ENCODE assay signal across 2 worm cellular contexts in the genomic region with DNA sequence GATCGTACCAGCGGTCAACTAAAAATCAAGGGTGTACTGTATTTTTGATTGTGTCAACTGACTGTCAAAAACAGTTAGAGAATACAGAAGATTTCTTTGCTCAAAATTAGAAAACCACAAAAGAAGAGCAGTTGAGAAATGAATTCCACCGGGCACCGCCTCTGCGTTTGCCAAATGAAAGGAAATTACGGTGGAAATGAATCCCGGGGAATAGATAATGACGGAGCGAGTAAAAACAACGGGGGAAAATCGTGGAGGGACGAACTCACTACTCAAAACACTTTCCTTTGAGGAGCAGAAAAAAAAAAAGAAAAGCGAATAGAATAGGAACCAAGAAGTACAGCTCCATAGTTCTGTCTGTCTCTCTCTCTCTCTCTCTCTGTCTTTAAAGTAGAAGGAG.
TF ChIP-seq lines count a peak whose summit lies in the region.

No protein-coding gene starts in this region.

TF ChIP-seq in whole organism, L1 larva, 84 proteins besides CTCF, POLR2A, EP300 and RAD21:
- TF ChIP-seq ama-1 (optimal IDR thresholded peaks at IDR 0.05; lab: Kevin White, UChicago) (no peak), nhr-85 (tag; lab: Kevin White, UChicago) (peak; percentile 10), irx-1 (tag; optimal IDR thresholded peaks at IDR 0.05; lab: Kevin White, UChicago) (no peak), lin-39 (tag; optimal IDR thresholded peaks at IDR 0.05; lab: Kevin White, UChicago) (no peak), ztf-11 (tag; optimal IDR thresholded peaks at IDR 0.05; lab: Kevin White, UChicago) (no peak), mef-2 (tag; optimal IDR thresholded peaks at IDR 0.05; lab: Kevin White, UChicago) (no peak), C16A3.4 (tag; optimal IDR thresholded peaks at IDR 0.05; lab: Kevin White, UChicago) (no peak)

TF ChIP-seq in whole organism, L4 larva, 104 proteins besides CTCF, POLR2A, EP300 and RAD21:
- peak; percentile 90 for TF ChIP-seq aha-1 (tag; lab: Kevin White, UChicago)
- no peak for TF ChIP-seq sdz-12 (GFP tag; optimal IDR thresholded peaks at IDR 0.05; lab: Kevin White, UChicago)

Comparison
In these comparisons a context has a peak if more than half of its experiments do, and no peak if none do; other contexts are left out.
1. Of the 29 proteins assayed by ChIP-seq in both whole organism, L4 larva and whole organism, L1 larva: peak only in whole organism, L4 larva: aha-1; only in whole organism, L1 larva: none; in both: none; in neither: 28.